Worm (Caenorhabditis elegans): ENCODE measurements around the gene Y17G9B.5.
"Not testable (repeated sequence)": the region's sequence is repeated elsewhere in the genome, so short reads cannot be mapped to it uniquely, and the experiment has no call there.

ce11 chrIV:4725478-4725920 lies 24.5 kb upstream of the Y17G9B.5 start:
- peak; percentile 88 for TF ChIP-seq him-1 (tag; optimal IDR thresholded peaks at IDR 0.05)
- TF ChIP-seq W03F9.2 (tag; optimal IDR thresholded peaks at IDR 0.05) = not testable (repeated sequence)
- peak; percentile 1 for TF ChIP-seq dao-5 (tag; optimal IDR thresholded peaks at IDR 0.05)

Data from whole organism, L4/young adult.